Worm (Caenorhabditis elegans) whole organism, late embryonic: ENCODE data around the gene acs-3.

Experiments used
- F13H6.1 ChIP-seq: sonication (generic microtip); optimal IDR thresholded peaks from 2 replicates; lab custom pipeline; 2016; ENCODE audit warnings: missing genetic modification characterization, missing compliant biosample characterization
- ama-1 ChIP-seq: fragments of 150-350 bp; optimal IDR thresholded peaks from 2 replicates; lab custom pipeline; 2014
- ceh-14 ChIP-seq: sonication (generic microtip); optimal IDR thresholded peaks from 2 replicates; lab custom pipeline; 2016; ENCODE audit warnings: missing genotype, missing genetic modification characterization, missing compliant biosample characterization
- che-1 ChIP-seq: sonication (generic microtip); optimal IDR thresholded peaks from 2 replicates; lab custom pipeline; 2016; ENCODE audit warnings: mild to moderate bottlenecking, missing genetic modification characterization, missing compliant biosample characterization
- dmd-4 ChIP-seq: sonication (generic microtip); optimal IDR thresholded peaks from 2 replicates; lab custom pipeline; 2016; ENCODE audit warnings: borderline replicate concordance, missing genetic modification characterization, missing compliant biosample characterization
- fax-1 ChIP-seq: sonication (generic microtip); optimal IDR thresholded peaks from 2 replicates; lab custom pipeline; 2016; ENCODE audit warnings: missing genotype, missing genetic modification characterization, missing compliant biosample characterization
- hlh-30 ChIP-seq: sonication (generic microtip); optimal IDR thresholded peaks from 2 replicates; lab custom pipeline; 2017; ENCODE audit warnings: antibody characterized with exemption, missing genetic modification characterization, missing compliant biosample characterization; ENCODE audit not compliant: insufficient read depth
- hlh-6 ChIP-seq: sonication (generic microtip); optimal IDR thresholded peaks from 2 replicates; lab custom pipeline; 2016; ENCODE audit warnings: missing genotype, missing genetic modification characterization, missing compliant biosample characterization
- madf-2 ChIP-seq: sonication (generic microtip); optimal IDR thresholded peaks from 2 replicates; lab custom pipeline; 2017; ENCODE audit warnings: missing genetic modification characterization, missing compliant biosample characterization
- mec-3 ChIP-seq: sonication (generic microtip); optimal IDR thresholded peaks from 2 replicates; lab custom pipeline; 2016; ENCODE audit warnings: borderline replicate concordance, missing genetic modification characterization, missing compliant biosample characterization
- odd-2 ChIP-seq: sonication (generic microtip); optimal IDR thresholded peaks from 2 replicates; lab custom pipeline; 2017; ENCODE audit warnings: antibody characterized with exemption, mild to moderate bottlenecking, missing genetic modification characterization, missing compliant biosample characterization
- pat-9 ChIP-seq: fragments of 200-800 bp; sonication (Bioruptor generic); optimal IDR thresholded peaks from 2 replicates; lab custom pipeline; 2018; ENCODE audit warnings: mild to moderate bottlenecking, missing genetic modification characterization, moderate library complexity, missing compliant biosample characterization
- sdc-2 ChIP-seq: sonication (generic microtip); optimal IDR thresholded peaks from 2 replicates; lab custom pipeline; 2016; ENCODE audit warnings: missing genotype, missing genetic modification characterization, missing compliant biosample characterization
- tbx-2 ChIP-seq: sonication (generic microtip); optimal IDR thresholded peaks from 2 replicates; lab custom pipeline; 2016; ENCODE audit warnings: missing genetic modification characterization, missing compliant biosample characterization

ce11 chrV:2022374-2022773, 53.0 kb downstream of the acs-3 start, which contains the start of gene F59A7.5:
- TF ChIP-seq tbx-2 (no peak), fax-1 (no peak), dmd-4 (no peak), hlh-6 (tag; lab: Kevin White, UChicago) (no peak), sdc-2 (tag; lab: Kevin White, UChicago) (no peak), F13H6.1 (tag; lab: Kevin White, UChicago) (no peak), che-1 (tag; lab: Kevin White, UChicago) (no peak), pat-9 (tag; lab: Kevin White, UChicago) (no peak), ama-1 (lab: Kevin White, UChicago) (no peak), odd-2 (tag; lab: Kevin White, UChicago) (no peak), ceh-14 (tag; lab: Kevin White, UChicago) (no peak), hlh-30 (tag; lab: Kevin White, UChicago) (no peak), mec-3 (tag; lab: Kevin White, UChicago) (no peak), madf-2 (tag; lab: Kevin White, UChicago) (no peak)
